Worm (Caenorhabditis elegans) whole organism, mixed stage, embryonic: ENCODE results near the gene fcmt-1.
"Not testable (repeated sequence)": the region's sequence is repeated elsewhere in the genome, so short reads cannot be mapped to it uniquely, and the experiment has no call there.

ENCODE experiments used
- M03D4.4 ChIP-seq: sonication (generic microtip); optimal IDR thresholded peaks from 2 replicates; lab custom pipeline; 2017; ENCODE audit warnings: mild to moderate bottlenecking, missing genetic modification characterization, missing compliant biosample characterization
- bed-3 ChIP-seq: fragments of 200-800 bp; sonication (Bioruptor generic); optimal IDR thresholded peaks from 3 replicates; lab custom pipeline; 2018; ENCODE audit warnings: mild to moderate bottlenecking, missing genetic modification characterization, moderate library complexity, missing compliant biosample characterization
- blmp-1 ChIP-seq: fragments of 150-350 bp; optimal IDR thresholded peaks from 2 replicates; lab custom pipeline; 2014; ENCODE audit warnings: missing biosample characterization, missing genetic modification characterization
- ceh-39 ChIP-seq: fragments of 150-350 bp; optimal IDR thresholded peaks from 2 replicates; lab custom pipeline; 2014; ENCODE audit warnings: missing biosample characterization, missing genetic modification characterization
- ceh-43 ChIP-seq: fragments of 200-800 bp; sonication (Bioruptor generic); optimal IDR thresholded peaks from 2 replicates; lab custom pipeline; 2018; ENCODE audit warnings: mild to moderate bottlenecking, missing genetic modification characterization, moderate library complexity, missing compliant biosample characterization
- ceh-83 ChIP-seq: fragments of 200-800 bp; sonication (Bioruptor generic); optimal IDR thresholded peaks from 2 replicates; lab custom pipeline; 2018; ENCODE audit warnings: mild to moderate bottlenecking, missing genetic modification characterization, missing compliant biosample characterization
- ces-1 ChIP-seq: fragments of 150-350 bp; optimal IDR thresholded peaks from 2 replicates; lab custom pipeline; 2014; ENCODE audit warnings: missing biosample characterization, missing genetic modification reagents, missing genetic modification characterization
- cnd-1 ChIP-seq: fragments of 200-800 bp; sonication (Bioruptor generic); optimal IDR thresholded peaks from 2 replicates; lab custom pipeline; 2018; ENCODE audit warnings: mild to moderate bottlenecking, missing genetic modification characterization, missing compliant biosample characterization
- drap-1 ChIP-seq: fragments of 200-800 bp; sonication (Bioruptor generic); optimal IDR thresholded peaks from 3 replicates; lab custom pipeline; 2018; ENCODE audit warnings: mild to moderate bottlenecking, missing genetic modification characterization, missing compliant biosample characterization
- elt-1 ChIP-seq: sonication (generic microtip); optimal IDR thresholded peaks from 2 replicates; lab custom pipeline; 2017; ENCODE audit warnings: missing genetic modification characterization, mild to moderate bottlenecking, missing compliant biosample characterization, antibody characterized with exemption, moderate library complexity, borderline replicate concordance; ENCODE audit not compliant: insufficient read depth
- elt-3 ChIP-seq: fragments of 150-350 bp; optimal IDR thresholded peaks from 2 replicates; lab custom pipeline; 2014; ENCODE audit warnings: missing biosample characterization, missing genetic modification characterization
- flh-1 ChIP-seq: fragments of 200-800 bp; sonication (Bioruptor generic); optimal IDR thresholded peaks from 2 replicates; lab custom pipeline; 2018; ENCODE audit warnings: mild to moderate bottlenecking, missing genetic modification characterization, moderate library complexity, missing compliant biosample characterization
- ham-2 ChIP-seq: fragments of 200-800 bp; sonication (Bioruptor generic); optimal IDR thresholded peaks from 2 replicates; lab custom pipeline; 2018; ENCODE audit warnings: mild to moderate bottlenecking, missing genetic modification characterization, missing compliant biosample characterization
- hlh-1 ChIP-seq: fragments of 150-350 bp; optimal IDR thresholded peaks from 2 replicates; lab custom pipeline; 2014; ENCODE audit warnings: missing biosample characterization, missing genetic modification reagents, missing genetic modification characterization
- lin-13 ChIP-seq: fragments of 150-350 bp; optimal IDR thresholded peaks from 2 replicates; lab custom pipeline; 2014; ENCODE audit warnings: missing biosample characterization, missing genetic modification characterization
- lin-32 ChIP-seq: fragments of 200-800 bp; sonication (Bioruptor generic); optimal IDR thresholded peaks from 2 replicates; lab custom pipeline; 2018; ENCODE audit warnings: mild to moderate bottlenecking, missing genetic modification characterization, missing compliant biosample characterization
- lsy-2 ChIP-seq: fragments of 150-350 bp; optimal IDR thresholded peaks from 2 replicates; lab custom pipeline; 2014; ENCODE audit warnings: missing biosample characterization, missing genetic modification characterization
- mab-5 ChIP-seq: fragments of 150-350 bp; optimal IDR thresholded peaks from 2 replicates; lab custom pipeline; 2014; ENCODE audit warnings: missing biosample characterization, missing genetic modification characterization
- mep-1 ChIP-seq: fragments of 150-350 bp; optimal IDR thresholded peaks from 2 replicates; lab custom pipeline; 2017; ENCODE audit warnings: missing biosample characterization, missing genetic modification reagents, missing genetic modification characterization, inconsistent platforms
- mls-2 ChIP-seq: sonication (generic microtip); optimal IDR thresholded peaks from 2 replicates; lab custom pipeline; 2016; ENCODE audit warnings: mild to moderate bottlenecking, missing genetic modification characterization, moderate library complexity, missing compliant biosample characterization
- nhr-12 ChIP-seq: fragments of 150-350 bp; optimal IDR thresholded peaks from 2 replicates; lab custom pipeline; 2014; ENCODE audit warnings: missing biosample characterization, missing genetic modification characterization
- nhr-2 ChIP-seq: fragments of 150-350 bp; optimal IDR thresholded peaks from 2 replicates; lab custom pipeline; 2014; ENCODE audit warnings: missing biosample characterization, missing genetic modification characterization
- nhr-237 ChIP-seq: fragments of 150-350 bp; optimal IDR thresholded peaks from 2 replicates; lab custom pipeline; 2014; ENCODE audit warnings: missing biosample characterization, missing genetic modification characterization
- nhr-28 ChIP-seq: fragments of 150-350 bp; optimal IDR thresholded peaks from 2 replicates; lab custom pipeline; 2014; ENCODE audit warnings: missing biosample characterization, missing genetic modification characterization
- nhr-76 ChIP-seq: sonication (generic microtip); optimal IDR thresholded peaks from 2 replicates; lab custom pipeline; 2017; ENCODE audit warnings: missing biosample characterization, missing genetic modification characterization
- pha-4 ChIP-seq: fragments of 150-350 bp; optimal IDR thresholded peaks from 2 replicates; lab custom pipeline; 2018; ENCODE audit warnings: missing biosample characterization, missing genetic modification reagents, missing genetic modification characterization
- sem-2 ChIP-seq: fragments of 200-800 bp; sonication (Bioruptor generic); optimal IDR thresholded peaks from 2 replicates; lab custom pipeline; 2018; ENCODE audit warnings: mild to moderate bottlenecking, missing genetic modification characterization, missing compliant biosample characterization
- snpc-4 ChIP-seq: fragments of 150-350 bp; optimal IDR thresholded peaks from 2 replicates; lab custom pipeline; 2014; ENCODE audit warnings: missing biosample characterization, missing genetic modification characterization
- sptf-1 ChIP-seq: sonication (generic microtip); optimal IDR thresholded peaks from 2 replicates; lab custom pipeline; 2017; ENCODE audit warnings: mild to moderate bottlenecking, missing genetic modification characterization, moderate library complexity, missing compliant biosample characterization
- tbx-8 ChIP-seq: fragments of 200-800 bp; sonication (Bioruptor generic); optimal IDR thresholded peaks from 2 replicates; lab custom pipeline; 2018; ENCODE audit warnings: mild to moderate bottlenecking, missing genetic modification characterization, moderate library complexity, missing compliant biosample characterization
- unc-120 ChIP-seq: sonication (generic microtip); optimal IDR thresholded peaks from 2 replicates; lab custom pipeline; 2017; ENCODE audit warnings: missing genetic modification characterization, missing compliant biosample characterization; ENCODE audit not compliant: poor library complexity, severe bottlenecking
- unc-39 ChIP-seq: fragments of 150-350 bp; optimal IDR thresholded peaks from 2 replicates; lab custom pipeline; 2014; ENCODE audit warnings: missing biosample characterization, missing genetic modification characterization
- unc-62 ChIP-seq: fragments of 150-350 bp; optimal IDR thresholded peaks from 2 replicates; lab custom pipeline; 2014; ENCODE audit warnings: missing biosample characterization, missing genetic modification reagents, missing genetic modification characterization
- zip-8 ChIP-seq: fragments of 150-350 bp; optimal IDR thresholded peaks from 2 replicates; lab custom pipeline; 2014; ENCODE audit warnings: missing biosample characterization, missing genetic modification characterization
- ztf-11 ChIP-seq: fragments of 150-350 bp; optimal IDR thresholded peaks from 2 replicates; lab custom pipeline; 2014; ENCODE audit warnings: missing biosample characterization, missing genetic modification characterization

Gene fcmt-1

ce11 chrII:11695161-11695944 lies 14.0 kb downstream of the fcmt-1 start, which contains the start of gene tars-1:
Gene tars-1 (minus strand): TSS chrII:11695657.
- not testable (repeated sequence) for TF ChIP-seq nhr-28, hlh-1, M03D4.4

ce11 chrII:11694432-11694831 lies 14.9 kb downstream of the fcmt-1 start:
- TF ChIP-seq ztf-11 (tag; lab: Kevin White, UChicago) (no peak), bed-3 (GFP tag; lab: Kevin White, UChicago) (no peak), blmp-1 (no peak), flh-1 (no peak), pha-4 (tag; lab: Kevin White, UChicago) (peak; percentile 9), sem-2 (GFP tag; lab: Kevin White, UChicago) (no peak), unc-120 (tag; lab: Kevin White, UChicago) (peak; percentile 1), ces-1 (GFP tag; lab: Kevin White, UChicago) (no peak), cnd-1 (no peak), sptf-1 (peak; percentile 63), mls-2 (tag; lab: Kevin White, UChicago) (no peak), hlh-1 (no peak), nhr-12 (tag; lab: Kevin White, UChicago) (no peak), unc-62 (GFP tag; lab: Kevin White, UChicago) (no peak), snpc-4 (no peak), ceh-43 (GFP tag; lab: Kevin White, UChicago) (no peak), nhr-237 (tag; lab: Kevin White, UChicago) (no peak), unc-39 (no peak), mab-5 (tag; lab: Kevin White, UChicago) (no peak), drap-1 (GFP tag; lab: Kevin White, UChicago) (no peak), tbx-8 (no peak), ham-2 (peak; percentile 17), lin-13 (tag; lab: Kevin White, UChicago) (peak; percentile 50), nhr-28 (no peak), lin-32 (GFP tag; lab: Kevin White, UChicago) (no peak), elt-1 (tag; lab: Kevin White, UChicago) (no peak), ceh-39 (tag; lab: Kevin White, UChicago) (no peak), mep-1 (tag; lab: Kevin White, UChicago) (peak; percentile 75), zip-8 (tag; lab: Kevin White, UChicago) (no peak), elt-3 (tag; lab: Kevin White, UChicago) (no peak), ceh-83 (GFP tag; lab: Kevin White, UChicago) (no peak), nhr-2 (tag; lab: Kevin White, UChicago) (no peak), lsy-2 (tag; lab: Kevin White, UChicago) (peak; percentile 18), nhr-76 (tag; lab: Kevin White, UChicago) (no peak), M03D4.4 (peak; percentile 15)

- TF ChIP-seq unc-39 (no peak), bed-3 (GFP tag; lab: Kevin White, UChicago) (no peak), unc-120 (tag; lab: Kevin White, UChicago) (no peak), sem-2 (GFP tag; lab: Kevin White, UChicago) (no peak), unc-62 (GFP tag; lab: Kevin White, UChicago) (no peak), ceh-83 (GFP tag; lab: Kevin White, UChicago) (no peak), ceh-39 (tag; lab: Kevin White, UChicago) (no peak), ztf-11 (tag; lab: Kevin White, UChicago) (no peak), drap-1 (GFP tag; lab: Kevin White, UChicago) (no peak), lin-13 (tag; lab: Kevin White, UChicago) (no peak), nhr-12 (tag; lab: Kevin White, UChicago) (no peak), lsy-2 (tag; lab: Kevin White, UChicago) (no peak), ham-2 (no peak), elt-1 (tag; lab: Kevin White, UChicago) (no peak), hlh-1 (no peak)
These were observed 18.5 kb downstream of the fcmt-1 start for ce11 chrII:11690868-11691267.
